Fruit fly (Drosophila melanogaster) whole organism, pupa: ENCODE measurements around the gene CG14669.

Experiments used
- CG10348 ChIP-seq: fragments of 200-800 bp; sonication (Bioruptor generic); IDR thresholded peaks from 2 replicates; pipeline ENCODE4 v1.3.6; 2022; ENCODE audit warnings: missing biosample characterization, missing genetic modification characterization
- CG13204 ChIP-seq: fragments of 200-800 bp; sonication (Bioruptor generic); optimal IDR thresholded peaks from 2 replicates; lab custom pipeline; 2018; ENCODE audit warnings: missing biosample characterization, mild to moderate bottlenecking, missing genetic modification characterization, moderate library complexity
- CG14655 ChIP-seq: fragments of 200-800 bp; sonication (Bioruptor generic); optimal IDR thresholded peaks from 3 replicates; lab custom pipeline; 2017; ENCODE audit warnings: mild to moderate bottlenecking, missing biosample characterization, missing genetic modification reagents, missing genetic modification characterization
- CG17806 ChIP-seq: fragments of 200-800 bp; sonication (Bioruptor generic); optimal IDR thresholded peaks from 2 replicates; lab custom pipeline; 2018; ENCODE audit warnings: missing biosample characterization, mild to moderate bottlenecking, missing genetic modification characterization, moderate library complexity
- CG32121 ChIP-seq: fragments of 200-800 bp; sonication (Bioruptor generic); IDR thresholded peaks from 2 replicates; pipeline ENCODE4 v1.3.6; 2022; ENCODE audit warnings: missing biosample characterization, missing genetic modification characterization
- CG4496 ChIP-seq: fragments of 200-800 bp; sonication (Bioruptor generic); IDR thresholded peaks from 3 replicates; pipeline ENCODE4 v1.3.6; 2022; ENCODE audit warnings: missing biosample characterization, missing genetic modification characterization
- EcR ChIP-seq: fragments of 200-800 bp; sonication (Bioruptor generic); optimal IDR thresholded peaks from 3 replicates; lab custom pipeline; 2019; ENCODE audit warnings: missing biosample characterization, missing genetic modification characterization, mild to moderate bottlenecking, moderate library complexity, missing genetic modification reagents
- Ets98B ChIP-seq: fragments of 200-800 bp; sonication (Bioruptor generic); IDR thresholded peaks from 2 replicates; pipeline ENCODE4 v1.3.6; 2022; ENCODE audit warnings: missing biosample characterization, missing genetic modification characterization
- rn ChIP-seq: fragments of 200-800 bp; sonication (Bioruptor generic); IDR thresholded peaks from 2 replicates; pipeline ENCODE4 v1.3.6; 2022; ENCODE audit warnings: missing biosample characterization, missing genetic modification characterization

- TF ChIP-seq EcR, result no peak
- TF ChIP-seq CG17806 (tag; lab: Kevin White, UChicago), result no peak
- peak; percentile 12 for TF ChIP-seq CG13204 (GFP tag; lab: Kevin White, UChicago)
- no peak for TF ChIP-seq CG10348
- TF ChIP-seq CG32121 (GFP tag; lab: Robert Waterston, UW), result no peak
- no peak for TF ChIP-seq Ets98B (GFP tag; lab: Robert Waterston, UW)
- TF ChIP-seq CG4496 (GFP tag; lab: Robert Waterston, UW), result no peak
- TF ChIP-seq CG14655 (GFP tag; lab: Kevin White, UChicago), result no peak
- TF ChIP-seq rn, result no peak
Measured at dm6 chr3R:5502646-5503045, 88.3 kb downstream of the CG14669 start, which contains the start of gene NKCC.
